Worm (Caenorhabditis elegans) whole organism, L2 larva: Measurements from ENCODE around the gene par-1.
A peak's percentile ranks its signal among the peaks of the same experiment; 100 is the strongest.

Source experiments
- F13H6.1 ChIP-seq: sonication (generic microtip); optimal IDR thresholded peaks from 2 replicates; lab custom pipeline; 2016; ENCODE audit warnings: missing genetic modification characterization, missing compliant biosample characterization
- ZK546.5 ChIP-seq: sonication (generic microtip); optimal IDR thresholded peaks from 2 replicates; lab custom pipeline; 2017; ENCODE audit warnings: missing biosample characterization, missing genetic modification characterization
- ama-1 ChIP-seq: fragments of 150-350 bp; optimal IDR thresholded peaks from 2 replicates; lab custom pipeline; 2018; ENCODE audit warnings: inconsistent platforms
- blmp-1 ChIP-seq: sonication (generic microtip); optimal IDR thresholded peaks from 2 replicates; lab custom pipeline; 2017; ENCODE audit warnings: missing genetic modification characterization, mild to moderate bottlenecking, missing compliant biosample characterization, antibody characterized with exemption, moderate library complexity; ENCODE audit not compliant: insufficient read depth
- fos-1 ChIP-seq: fragments of 150-350 bp; optimal IDR thresholded peaks from 2 replicates; lab custom pipeline; 2014; ENCODE audit warnings: missing biosample characterization, missing genetic modification characterization
- lsy-2 ChIP-seq, 2 experiments: fragments of 150-350 bp in 1 of 2; sonication (generic microtip) in 1 of 2; optimal IDR thresholded peaks; 2 replicates each; lab custom pipeline; 2014 to 2017; ENCODE audit warnings: missing biosample characterization in 2 of 2, missing genetic modification characterization in 2 of 2
- nhr-11 ChIP-seq: fragments of 150-350 bp; optimal IDR thresholded peaks from 2 replicates; lab custom pipeline; 2014; ENCODE audit warnings: missing biosample characterization, missing genetic modification characterization
- nhr-237 ChIP-seq: fragments of 150-350 bp; optimal IDR thresholded peaks from 2 replicates; lab custom pipeline; 2014; ENCODE audit warnings: missing biosample characterization, missing genetic modification characterization
- snpc-4 ChIP-seq: fragments of 150-350 bp; optimal IDR thresholded peaks from 2 replicates; lab custom pipeline; 2014; ENCODE audit warnings: missing biosample characterization, missing genetic modification characterization
- unc-62 ChIP-seq: fragments of 150-350 bp; optimal IDR thresholded peaks from 2 replicates; lab custom pipeline; 2014; ENCODE audit warnings: missing biosample characterization, missing genetic modification reagents, missing genetic modification characterization
- ztf-11 ChIP-seq: sonication (generic microtip); optimal IDR thresholded peaks from 2 replicates; lab custom pipeline; 2017; ENCODE audit warnings: missing biosample characterization, missing genetic modification characterization

DNA sequence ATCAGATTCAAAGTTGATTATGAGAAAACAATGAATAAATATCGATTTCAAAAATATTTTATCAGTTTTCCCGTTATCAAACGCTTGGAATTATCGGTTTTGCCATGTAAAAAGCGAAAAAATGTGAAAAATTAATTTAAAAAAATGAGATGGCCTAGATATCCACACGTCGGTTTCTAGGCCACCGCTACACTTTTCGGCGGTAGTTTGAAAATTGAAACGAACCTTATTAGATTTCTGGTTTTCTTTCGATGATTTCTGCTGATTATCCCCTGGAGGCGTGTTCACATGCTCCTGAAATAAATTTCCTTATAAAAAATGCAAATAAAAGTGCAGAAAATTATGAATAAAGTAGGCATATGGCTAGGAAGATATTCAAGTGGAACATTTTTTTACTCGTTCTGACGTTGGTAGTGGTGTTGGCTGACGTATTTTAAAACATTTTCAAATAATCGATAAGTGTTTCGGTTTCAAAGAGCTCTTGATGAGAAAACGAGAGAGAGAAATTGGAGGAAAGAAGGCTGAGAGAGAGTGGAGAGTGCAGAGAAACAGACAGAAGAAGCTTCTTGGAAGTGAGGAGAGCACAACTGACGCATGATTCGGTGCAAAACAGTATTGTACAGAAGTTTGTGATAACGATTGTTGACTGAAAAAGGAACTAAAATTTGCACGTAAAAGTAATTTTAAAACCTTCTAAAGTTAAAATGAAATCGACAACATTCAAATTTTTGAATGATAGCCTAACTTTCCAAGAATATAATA is 12.0 kb downstream of the par-1 start:
- TF ChIP-seq ama-1 (lab: Kevin White, UChicago) (no peak), ZK546.5 (no peak), lsy-2 (tag; optimal IDR thresholded peaks at IDR 0.05; lab: Kevin White, UChicago) (peak in 1 of 2 experiments; percentile 16), blmp-1 (tag; lab: Kevin White, UChicago) (no peak), unc-62 (GFP tag; lab: Kevin White, UChicago) (no peak), ztf-11 (tag; lab: Kevin White, UChicago) (no peak), fos-1 (no peak), nhr-237 (tag; lab: Kevin White, UChicago) (no peak), nhr-11 (tag; lab: Kevin White, UChicago) (no peak), F13H6.1 (tag; lab: Kevin White, UChicago) (no peak), snpc-4 (tag; lab: Kevin White, UChicago) (no peak)
